Worm (Caenorhabditis elegans) whole organism, L4/young adult: ENCODE data around the gene puf-11.

Experiments used
- W03F9.2 ChIP-seq: fragments of 150-350 bp; optimal IDR thresholded peaks from 2 replicates; lab custom pipeline; 2014; ENCODE audit warnings: missing biosample characterization, missing genetic modification characterization
- dao-5 ChIP-seq: sonication (generic microtip); optimal IDR thresholded peaks from 2 replicates; lab custom pipeline; 2016; ENCODE audit warnings: missing genotype, missing genetic modification characterization, moderate library complexity, missing compliant biosample characterization
- him-1 ChIP-seq: sonication (generic microtip); optimal IDR thresholded peaks from 2 replicates; lab custom pipeline; 2016; ENCODE audit warnings: missing genotype, missing genetic modification reagents, missing genetic modification characterization, missing compliant biosample characterization

- TF ChIP-seq W03F9.2 (tag; lab: Kevin White, UChicago), result no peak
- TF ChIP-seq dao-5, result no peak
- no peak for TF ChIP-seq him-1 (tag; lab: Kevin White, UChicago)
Observed at ce11 chrIV:6385010-6385409, 36.4 kb upstream of the puf-11 start.
